Worm (Caenorhabditis elegans) whole organism, mixed stage, embryonic: ENCODE results near the gene B0281.1.

Experiments
- M03D4.4 ChIP-seq: sonication (generic microtip); optimal IDR thresholded peaks from 2 replicates; lab custom pipeline; 2017; ENCODE audit warnings: mild to moderate bottlenecking, missing genetic modification characterization, missing compliant biosample characterization
- bed-3 ChIP-seq: fragments of 200-800 bp; sonication (Bioruptor generic); optimal IDR thresholded peaks from 3 replicates; lab custom pipeline; 2018; ENCODE audit warnings: mild to moderate bottlenecking, missing genetic modification characterization, moderate library complexity, missing compliant biosample characterization
- blmp-1 ChIP-seq: fragments of 150-350 bp; optimal IDR thresholded peaks from 2 replicates; lab custom pipeline; 2014; ENCODE audit warnings: missing biosample characterization, missing genetic modification characterization
- ceh-39 ChIP-seq: fragments of 150-350 bp; optimal IDR thresholded peaks from 2 replicates; lab custom pipeline; 2014; ENCODE audit warnings: missing biosample characterization, missing genetic modification characterization
- ceh-43 ChIP-seq: fragments of 200-800 bp; sonication (Bioruptor generic); optimal IDR thresholded peaks from 2 replicates; lab custom pipeline; 2018; ENCODE audit warnings: mild to moderate bottlenecking, missing genetic modification characterization, moderate library complexity, missing compliant biosample characterization
- ceh-83 ChIP-seq: fragments of 200-800 bp; sonication (Bioruptor generic); optimal IDR thresholded peaks from 2 replicates; lab custom pipeline; 2018; ENCODE audit warnings: mild to moderate bottlenecking, missing genetic modification characterization, missing compliant biosample characterization
- ces-1 ChIP-seq: fragments of 150-350 bp; optimal IDR thresholded peaks from 2 replicates; lab custom pipeline; 2014; ENCODE audit warnings: missing biosample characterization, missing genetic modification reagents, missing genetic modification characterization
- drap-1 ChIP-seq: fragments of 200-800 bp; sonication (Bioruptor generic); optimal IDR thresholded peaks from 3 replicates; lab custom pipeline; 2018; ENCODE audit warnings: mild to moderate bottlenecking, missing genetic modification characterization, missing compliant biosample characterization
- elt-3 ChIP-seq: fragments of 150-350 bp; optimal IDR thresholded peaks from 2 replicates; lab custom pipeline; 2014; ENCODE audit warnings: missing biosample characterization, missing genetic modification characterization
- flh-1 ChIP-seq: fragments of 200-800 bp; sonication (Bioruptor generic); optimal IDR thresholded peaks from 2 replicates; lab custom pipeline; 2018; ENCODE audit warnings: mild to moderate bottlenecking, missing genetic modification characterization, moderate library complexity, missing compliant biosample characterization
- ham-2 ChIP-seq: fragments of 200-800 bp; sonication (Bioruptor generic); optimal IDR thresholded peaks from 2 replicates; lab custom pipeline; 2018; ENCODE audit warnings: mild to moderate bottlenecking, missing genetic modification characterization, missing compliant biosample characterization
- hlh-1 ChIP-seq: fragments of 150-350 bp; optimal IDR thresholded peaks from 2 replicates; lab custom pipeline; 2014; ENCODE audit warnings: missing biosample characterization, missing genetic modification reagents, missing genetic modification characterization
- lin-13 ChIP-seq: fragments of 150-350 bp; optimal IDR thresholded peaks from 2 replicates; lab custom pipeline; 2014; ENCODE audit warnings: missing biosample characterization, missing genetic modification characterization
- lsy-2 ChIP-seq: fragments of 150-350 bp; optimal IDR thresholded peaks from 2 replicates; lab custom pipeline; 2014; ENCODE audit warnings: missing biosample characterization, missing genetic modification characterization
- mep-1 ChIP-seq: fragments of 150-350 bp; optimal IDR thresholded peaks from 2 replicates; lab custom pipeline; 2017; ENCODE audit warnings: missing biosample characterization, missing genetic modification reagents, missing genetic modification characterization, inconsistent platforms
- mls-2 ChIP-seq: sonication (generic microtip); optimal IDR thresholded peaks from 2 replicates; lab custom pipeline; 2016; ENCODE audit warnings: mild to moderate bottlenecking, missing genetic modification characterization, moderate library complexity, missing compliant biosample characterization
- nhr-2 ChIP-seq: fragments of 150-350 bp; optimal IDR thresholded peaks from 2 replicates; lab custom pipeline; 2014; ENCODE audit warnings: missing biosample characterization, missing genetic modification characterization
- nhr-237 ChIP-seq: fragments of 150-350 bp; optimal IDR thresholded peaks from 2 replicates; lab custom pipeline; 2014; ENCODE audit warnings: missing biosample characterization, missing genetic modification characterization
- nhr-28 ChIP-seq: fragments of 150-350 bp; optimal IDR thresholded peaks from 2 replicates; lab custom pipeline; 2014; ENCODE audit warnings: missing biosample characterization, missing genetic modification characterization
- nhr-76 ChIP-seq: sonication (generic microtip); optimal IDR thresholded peaks from 2 replicates; lab custom pipeline; 2017; ENCODE audit warnings: missing biosample characterization, missing genetic modification characterization
- pha-4 ChIP-seq: fragments of 150-350 bp; optimal IDR thresholded peaks from 2 replicates; lab custom pipeline; 2018; ENCODE audit warnings: missing biosample characterization, missing genetic modification reagents, missing genetic modification characterization
- sem-2 ChIP-seq: fragments of 200-800 bp; sonication (Bioruptor generic); optimal IDR thresholded peaks from 2 replicates; lab custom pipeline; 2018; ENCODE audit warnings: mild to moderate bottlenecking, missing genetic modification characterization, missing compliant biosample characterization
- snpc-4 ChIP-seq: fragments of 150-350 bp; optimal IDR thresholded peaks from 2 replicates; lab custom pipeline; 2014; ENCODE audit warnings: missing biosample characterization, missing genetic modification characterization
- sptf-1 ChIP-seq: sonication (generic microtip); optimal IDR thresholded peaks from 2 replicates; lab custom pipeline; 2017; ENCODE audit warnings: mild to moderate bottlenecking, missing genetic modification characterization, moderate library complexity, missing compliant biosample characterization
- tbx-8 ChIP-seq: fragments of 200-800 bp; sonication (Bioruptor generic); optimal IDR thresholded peaks from 2 replicates; lab custom pipeline; 2018; ENCODE audit warnings: mild to moderate bottlenecking, missing genetic modification characterization, moderate library complexity, missing compliant biosample characterization
- unc-39 ChIP-seq: fragments of 150-350 bp; optimal IDR thresholded peaks from 2 replicates; lab custom pipeline; 2014; ENCODE audit warnings: missing biosample characterization, missing genetic modification characterization
- unc-62 ChIP-seq: fragments of 150-350 bp; optimal IDR thresholded peaks from 2 replicates; lab custom pipeline; 2014; ENCODE audit warnings: missing biosample characterization, missing genetic modification reagents, missing genetic modification characterization
- zip-8 ChIP-seq: fragments of 150-350 bp; optimal IDR thresholded peaks from 2 replicates; lab custom pipeline; 2014; ENCODE audit warnings: missing biosample characterization, missing genetic modification characterization

The B0281.1 gene

DNA sequence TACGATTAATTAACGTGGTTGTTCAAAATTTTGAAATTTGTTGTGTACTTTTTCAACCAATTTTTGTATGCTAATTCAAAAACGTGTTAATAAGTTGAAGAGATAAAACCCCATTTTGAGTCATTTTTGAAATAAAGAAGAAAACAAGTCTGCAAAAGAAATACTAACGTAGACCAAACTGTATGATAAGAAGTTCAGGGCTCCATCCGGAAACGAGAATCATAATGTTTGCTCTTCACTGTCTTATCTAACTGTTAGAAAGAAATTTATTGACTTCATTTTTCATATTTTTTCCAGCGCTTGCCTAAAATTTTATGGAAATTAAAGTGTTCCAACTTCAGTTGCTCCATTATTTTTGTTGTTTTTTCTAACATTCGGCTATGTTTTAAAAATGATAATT, 7.4 kb upstream of the B0281.1 start:
- TF ChIP-seq lin-13 (tag; lab: Kevin White, UChicago) (no peak), ceh-39 (tag; lab: Kevin White, UChicago) (no peak), mls-2 (tag; lab: Kevin White, UChicago) (no peak), drap-1 (GFP tag; lab: Kevin White, UChicago) (no peak), snpc-4 (tag; lab: Kevin White, UChicago) (no peak), ces-1 (GFP tag; lab: Kevin White, UChicago) (no peak), hlh-1 (tag; lab: Kevin White, UChicago) (no peak), unc-62 (GFP tag; lab: Kevin White, UChicago) (no peak), flh-1 (GFP tag; lab: Kevin White, UChicago) (no peak), ceh-83 (GFP tag; lab: Kevin White, UChicago) (no peak), mep-1 (tag; lab: Kevin White, UChicago) (no peak), blmp-1 (tag; lab: Kevin White, UChicago) (no peak), nhr-28 (tag; lab: Kevin White, UChicago) (no peak)
- TF ChIP-seq, all 35 proteins: peak for 0

DNA sequence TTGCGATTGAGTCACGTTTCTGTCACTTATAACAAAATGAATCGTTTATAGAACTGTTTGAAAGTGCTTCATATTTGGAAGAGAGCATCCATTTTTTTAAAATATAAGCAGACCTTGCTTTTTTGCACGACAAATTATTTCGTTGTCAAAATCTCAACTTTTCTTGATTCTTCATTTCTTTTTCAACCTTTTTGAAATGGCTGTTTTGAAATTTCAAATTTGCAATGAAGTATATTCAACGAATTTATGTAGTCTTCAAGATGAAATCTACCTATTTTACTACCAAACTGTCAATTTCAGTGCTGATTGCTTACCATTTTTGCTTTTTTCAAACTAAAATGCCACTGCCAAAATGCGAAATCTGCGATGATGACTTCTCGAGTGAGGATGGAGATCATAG, 6.1 kb upstream of the B0281.1 start, which contains the start of gene B0281.3:
Gene B0281.3, plus strand, starts transcription at position 301 of the 400 bp plus-strand sequence.
- no peak for TF ChIP-seq M03D4.4 (tag; lab: Kevin White, UChicago)
- no peak for TF ChIP-seq mls-2 (tag; lab: Kevin White, UChicago)

ce11 chrII:2317883-2318357, 5.1 kb downstream of the B0281.1 start, which contains the start of the genes ZK1240.5 and ZK1240.9:
ZK1240.5 (minus strand) TSS chrII:2317933.
ZK1240.9 (plus strand) TSS chrII:2318189.
- no peak for TF ChIP-seq ces-1 (GFP tag; lab: Kevin White, UChicago)

DNA sequence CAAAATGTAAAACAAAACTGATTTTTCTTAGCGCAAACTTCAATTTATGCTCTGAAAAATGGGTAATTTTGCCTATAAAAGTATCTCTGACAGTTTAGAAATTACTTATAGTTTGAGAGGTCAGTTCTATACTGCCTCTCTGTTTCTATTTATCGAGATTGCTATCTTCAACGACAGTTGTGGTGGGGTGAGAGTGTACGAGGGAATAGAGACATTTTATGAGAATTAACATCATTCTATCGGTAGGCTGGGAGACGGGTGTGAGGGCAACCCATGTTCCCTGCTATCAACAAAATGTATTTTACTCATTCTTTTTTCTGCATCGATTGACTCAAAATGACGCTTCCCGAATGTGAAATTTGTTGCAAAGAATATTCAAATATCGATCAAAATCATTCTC, 7.2 kb downstream of the B0281.1 start, which contains the start of gene ZK1240.3:
Gene ZK1240.3, plus strand, starts transcription at position 238 of the 400 bp plus-strand sequence.
- no peak for TF ChIP-seq unc-62 (GFP tag; lab: Kevin White, UChicago)
- TF ChIP-seq elt-3, result no peak
- TF ChIP-seq bed-3, result no peak
- TF ChIP-seq ceh-43 (GFP tag; lab: Kevin White, UChicago), result no peak
- no peak for TF ChIP-seq zip-8 (tag; lab: Kevin White, UChicago)
- no peak for TF ChIP-seq ces-1 (GFP tag; lab: Kevin White, UChicago)
- TF ChIP-seq sem-2 (GFP tag; lab: Kevin White, UChicago), result no peak
- TF ChIP-seq lin-13 (tag; lab: Kevin White, UChicago), result no peak
- TF ChIP-seq pha-4 (tag; lab: Kevin White, UChicago), result no peak
- TF ChIP-seq ceh-39 (tag; lab: Kevin White, UChicago), result no peak
- TF ChIP-seq snpc-4 (tag; lab: Kevin White, UChicago), result no peak
- no peak for TF ChIP-seq nhr-2 (tag; lab: Kevin White, UChicago)
- TF ChIP-seq unc-39 (tag; lab: Kevin White, UChicago), result no peak
- TF ChIP-seq blmp-1 (tag; lab: Kevin White, UChicago), result no peak
- no peak for TF ChIP-seq nhr-28 (tag; lab: Kevin White, UChicago)

DNA sequence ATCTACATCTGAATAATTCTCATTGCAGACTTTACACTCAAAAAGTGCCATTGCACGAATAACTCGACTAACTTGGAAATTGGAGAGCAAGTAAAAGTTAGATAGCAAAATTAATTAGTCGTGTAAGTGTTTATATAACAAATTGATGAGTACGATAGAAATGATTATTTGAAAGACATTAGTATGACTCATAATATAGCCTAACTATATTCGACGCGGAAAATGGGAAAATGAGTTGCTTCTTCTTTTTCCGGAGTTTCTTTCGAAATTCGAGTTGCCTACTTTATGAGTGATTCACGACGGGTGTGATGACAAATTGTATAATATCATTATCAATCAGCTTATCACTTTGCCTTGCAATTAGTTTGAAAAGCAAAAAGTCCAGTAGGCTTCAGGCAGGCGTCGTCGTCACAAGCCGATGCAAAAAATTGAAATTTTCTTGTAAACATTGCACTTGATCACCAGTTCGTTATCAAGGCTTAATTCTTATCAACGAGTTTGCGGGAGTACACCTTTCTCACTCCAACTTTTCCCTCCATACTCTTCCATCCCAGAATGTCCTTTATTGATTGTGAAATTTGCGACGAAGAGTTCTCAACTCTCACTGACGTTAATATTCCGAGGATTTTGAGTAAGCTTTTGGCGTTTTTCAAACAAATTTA, 10.1 kb downstream of the B0281.1 start, which contains the start of the genes ZK1240.6 and ZK1240.2:
Gene ZK1240.6, minus strand, starts transcription at position 51 of the 662 bp plus-strand sequence.
Gene ZK1240.2, plus strand, starts transcription at position 520 of the 662 bp plus-strand sequence.
- TF ChIP-seq unc-39 (tag; lab: Kevin White, UChicago) (no peak), nhr-76 (tag; lab: Kevin White, UChicago) (no peak), drap-1 (GFP tag; lab: Kevin White, UChicago) (no peak), nhr-237 (no peak), ceh-83 (GFP tag; lab: Kevin White, UChicago) (no peak), sptf-1 (tag; lab: Kevin White, UChicago) (no peak), M03D4.4 (tag; lab: Kevin White, UChicago) (no peak), mep-1 (tag; lab: Kevin White, UChicago) (no peak), unc-62 (GFP tag; lab: Kevin White, UChicago) (no peak), elt-3 (no peak), hlh-1 (tag; lab: Kevin White, UChicago) (no peak), tbx-8 (GFP tag; lab: Kevin White, UChicago) (no peak), ham-2 (GFP tag; lab: Kevin White, UChicago) (no peak), ceh-39 (tag; lab: Kevin White, UChicago) (no peak), ceh-43 (GFP tag; lab: Kevin White, UChicago) (no peak), pha-4 (tag; lab: Kevin White, UChicago) (no peak), flh-1 (GFP tag; lab: Kevin White, UChicago) (no peak), lsy-2 (tag; lab: Kevin White, UChicago) (no peak)
